Fruit fly (Drosophila melanogaster) whole organism, embryonic: ENCODE results near the gene Syx1A.

Source experiments
- Abd-B ChIP-seq: fragments of 200-800 bp; sonication (Bioruptor generic); optimal IDR thresholded peaks from 2 replicates; lab custom pipeline; 2018; ENCODE audit warnings: missing biosample characterization, mild to moderate bottlenecking, missing genetic modification characterization, moderate library complexity
- B-H2 ChIP-seq: fragments of 200-800 bp; sonication (Bioruptor generic); optimal IDR thresholded peaks from 2 replicates; lab custom pipeline; 2018; ENCODE audit warnings: missing biosample characterization, mild to moderate bottlenecking, missing genetic modification characterization
- CG10462 ChIP-seq: fragments of 200-800 bp; sonication (Bioruptor generic); optimal IDR thresholded peaks from 2 replicates; lab custom pipeline; 2016; ENCODE audit warnings: missing biosample characterization, missing genetic modification characterization
- CG14710 ChIP-seq: fragments of 200-800 bp; sonication (Bioruptor generic); optimal IDR thresholded peaks from 3 replicates; lab custom pipeline; 2019; ENCODE audit warnings: missing biosample characterization, mild to moderate bottlenecking, missing genetic modification characterization, moderate library complexity
- CG14965 ChIP-seq: fragments of 200-800 bp; sonication (Bioruptor generic); optimal IDR thresholded peaks from 2 replicates; lab custom pipeline; 2016; ENCODE audit warnings: missing biosample characterization, missing genetic modification characterization, borderline replicate concordance
- CG15073 ChIP-seq: fragments of 200-800 bp; sonication (Bioruptor generic); optimal IDR thresholded peaks from 2 replicates; lab custom pipeline; 2016; ENCODE audit warnings: missing biosample characterization, missing genetic modification characterization
- CG16863 ChIP-seq: fragments of 200-800 bp; sonication (Bioruptor generic); optimal IDR thresholded peaks from 3 replicates; lab custom pipeline; 2016; ENCODE audit warnings: missing biosample characterization, missing genetic modification characterization
- CG18262 ChIP-seq: fragments of 200-800 bp; optimal IDR thresholded peaks from 3 replicates; lab custom pipeline; 2019; ENCODE audit warnings: missing biosample characterization, mild to moderate bottlenecking, missing genetic modification characterization, moderate library complexity
- CG18476 ChIP-seq: fragments of 200-800 bp; sonication (Bioruptor generic); optimal IDR thresholded peaks from 2 replicates; lab custom pipeline; 2016; ENCODE audit warnings: missing biosample characterization, mild to moderate bottlenecking, missing genetic modification characterization
- CG2875 ChIP-seq: fragments of 200-800 bp; sonication (Bioruptor generic); optimal IDR thresholded peaks from 2 replicates; lab custom pipeline; 2017; ENCODE audit warnings: missing biosample characterization, mild to moderate bottlenecking, missing genetic modification characterization, missing genetic modification reagents
- CG30020 ChIP-seq: fragments of 200-800 bp; optimal IDR thresholded peaks from 2 replicates; lab custom pipeline; 2019; ENCODE audit warnings: missing biosample characterization, mild to moderate bottlenecking, missing genetic modification characterization, moderate library complexity
- CG32772 ChIP-seq: fragments of 200-800 bp; sonication (Bioruptor generic); IDR thresholded peaks from 2 replicates; pipeline ENCODE4 v1.3.6; 2022; ENCODE audit warnings: missing biosample characterization, missing genetic modification characterization
- CG34422 ChIP-seq: fragments of 200-800 bp; sonication (Bioruptor generic); IDR thresholded peaks from 3 replicates; pipeline ENCODE4 v1.3.6; 2022; ENCODE audit warnings: missing biosample characterization, missing genetic modification characterization
- CG8290 ChIP-seq, 3 experiments: fragments of 200-800 bp; sonication (Bioruptor generic); optimal IDR thresholded peaks; 2 replicates each; lab custom pipeline; 2016 to 2019; ENCODE audit warnings: missing biosample characterization in 3 of 3, missing genetic modification characterization in 3 of 3, mild to moderate bottlenecking in 2 of 3, moderate library complexity in 1 of 3
- CG8765 ChIP-seq: fragments of 200-800 bp; sonication (Bioruptor generic); IDR thresholded peaks from 2 replicates; pipeline ENCODE4 v1.3.6; 2022; ENCODE audit warnings: missing biosample characterization, missing genetic modification characterization
- CG9437 ChIP-seq: fragments of 200-800 bp; sonication (Bioruptor generic); optimal IDR thresholded peaks from 2 replicates; lab custom pipeline; 2018; ENCODE audit warnings: missing biosample characterization, mild to moderate bottlenecking, missing genetic modification characterization
- CG9609 ChIP-seq: fragments of 200-800 bp; sonication (Bioruptor generic); optimal IDR thresholded peaks from 3 replicates; lab custom pipeline; 2016; ENCODE audit warnings: missing biosample characterization, missing genetic modification characterization
- CoRest ChIP-seq: fragments of 200-800 bp; sonication (Bioruptor generic); optimal IDR thresholded peaks from 3 replicates; lab custom pipeline; 2018; ENCODE audit warnings: missing biosample characterization, mild to moderate bottlenecking, missing genetic modification characterization, moderate library complexity
- CrebB ChIP-seq: fragments of 200-800 bp; sonication (Bioruptor generic); optimal IDR thresholded peaks from 3 replicates; lab custom pipeline; 2018; ENCODE audit warnings: missing biosample characterization, mild to moderate bottlenecking, missing genetic modification characterization
- Doc3 ChIP-seq: fragments of 200-800 bp; sonication (Bioruptor generic); IDR thresholded peaks from 3 replicates; pipeline ENCODE4 v1.3.6; 2022; ENCODE audit warnings: missing biosample characterization, missing genetic modification characterization; ENCODE audit not compliant: partially characterized antibody
- Gsc ChIP-seq: fragments of 200-800 bp; sonication (Bioruptor generic); IDR thresholded peaks from 2 replicates; pipeline ENCODE4 v1.3.6; 2022; ENCODE audit warnings: missing biosample characterization, missing genetic modification characterization
- HLH3B ChIP-seq: fragments of 200-800 bp; sonication (Bioruptor generic); IDR thresholded peaks from 2 replicates; pipeline ENCODE4 v1.3.6; 2022; ENCODE audit warnings: missing biosample characterization, missing genetic modification characterization
- HLH4C ChIP-seq: fragments of 200-800 bp; sonication (Bioruptor generic); IDR thresholded peaks from 3 replicates; pipeline ENCODE4 v1.3.6; 2022; ENCODE audit warnings: missing biosample characterization, missing genetic modification characterization; ENCODE audit not compliant: partially characterized antibody
- HLH54F ChIP-seq: fragments of 200-800 bp; sonication (Bioruptor generic); optimal IDR thresholded peaks from 3 replicates; lab custom pipeline; 2016; ENCODE audit warnings: missing biosample characterization, missing genetic modification characterization
- Hey ChIP-seq: fragments of 200-800 bp; sonication (Bioruptor generic); optimal IDR thresholded peaks from 3 replicates; lab custom pipeline; 2018; ENCODE audit warnings: missing biosample characterization, mild to moderate bottlenecking, missing genetic modification characterization
- HmgD ChIP-seq: fragments of 200-800 bp; sonication (Bioruptor generic); optimal IDR thresholded peaks from 3 replicates; lab custom pipeline; 2016; ENCODE audit warnings: missing biosample characterization, missing genetic modification characterization
- HmgZ ChIP-seq: fragments of 200-800 bp; sonication (Bioruptor generic); optimal IDR thresholded peaks from 2 replicates; lab custom pipeline; 2018; ENCODE audit warnings: missing biosample characterization, mild to moderate bottlenecking, missing genetic modification characterization
- Mad ChIP-seq: fragments of 200-800 bp; sonication (Bioruptor generic); optimal IDR thresholded peaks from 2 replicates; lab custom pipeline; 2016; ENCODE audit warnings: missing biosample characterization, missing genetic modification characterization
- Mrtf ChIP-seq: fragments of 200-800 bp; sonication (Bioruptor generic); IDR thresholded peaks from 3 replicates; pipeline ENCODE4 v1.3.6; 2022; ENCODE audit warnings: missing biosample characterization, missing genetic modification characterization
- Neu2 ChIP-seq: fragments of 200-800 bp; sonication (Bioruptor generic); optimal IDR thresholded peaks from 3 replicates; lab custom pipeline; 2016; ENCODE audit warnings: missing biosample characterization, missing genetic modification characterization, borderline replicate concordance
- Pdp1 ChIP-seq, 2 experiments: fragments of 200-800 bp; sonication (Bioruptor generic); optimal IDR thresholded peaks; 3 replicates each; lab custom pipeline; 2016; ENCODE audit warnings: missing biosample characterization in 2 of 2, missing genetic modification characterization in 2 of 2, mild to moderate bottlenecking in 1 of 2, moderate library complexity in 1 of 2
- TFAM ChIP-seq: fragments of 200-800 bp; sonication (Bioruptor generic); optimal IDR thresholded peaks from 2 replicates; lab custom pipeline; 2017; ENCODE audit warnings: missing biosample characterization, missing genetic modification characterization, inconsistent platforms
- Trl ChIP-seq, 3 experiments: fragments of >200 bp in 2 of 3; fragments of 200-800 bp in 1 of 3; sonication (Bioruptor generic) in 1 of 3; optimal IDR thresholded peaks; 2 replicates in 1 of 3; 3 replicates in 2 of 3; lab custom pipeline; 2016 to 2017; ENCODE audit warnings: missing biosample characterization in 1 of 3, missing genetic modification characterization in 1 of 3
- Xrp1 ChIP-seq: fragments of 200-800 bp; sonication (Bioruptor generic); IDR thresholded peaks from 2 replicates; pipeline ENCODE4 v1.3.6; 2022; ENCODE audit warnings: missing biosample characterization, missing genetic modification characterization
- ash1 ChIP-seq: fragments of 200-800 bp; sonication (Bioruptor generic); optimal IDR thresholded peaks from 2 replicates; lab custom pipeline; 2018; ENCODE audit warnings: missing biosample characterization, mild to moderate bottlenecking, missing genetic modification characterization
- ato ChIP-seq: fragments of 200-800 bp; sonication (Bioruptor generic); IDR thresholded peaks from 2 replicates; pipeline ENCODE4 v1.3.6; 2022; ENCODE audit warnings: missing biosample characterization, missing genetic modification characterization; ENCODE audit not compliant: partially characterized antibody
- caup ChIP-seq: fragments of 200-800 bp; sonication (Bioruptor generic); optimal IDR thresholded peaks from 3 replicates; lab custom pipeline; 2017; ENCODE audit warnings: missing biosample characterization, mild to moderate bottlenecking, missing genetic modification characterization, moderate library complexity; ENCODE audit not compliant: severe bottlenecking
- chif ChIP-seq, 2 experiments: fragments of 200-800 bp; sonication (Bioruptor generic); optimal IDR thresholded peaks; 3 replicates each; lab custom pipeline; 2016; ENCODE audit warnings: missing biosample characterization in 2 of 2, missing genetic modification characterization in 2 of 2
- chn ChIP-seq: fragments of 200-800 bp; sonication (Bioruptor generic); optimal IDR thresholded peaks from 2 replicates; lab custom pipeline; 2016; ENCODE audit warnings: missing biosample characterization, missing genetic modification characterization
- da ChIP-seq: fragments of 200-800 bp; sonication (Bioruptor generic); optimal IDR thresholded peaks from 2 replicates; lab custom pipeline; 2016; ENCODE audit warnings: missing biosample characterization, missing genetic modification characterization
- dati ChIP-seq: fragments of 200-800 bp; sonication (Bioruptor generic); IDR thresholded peaks from 2 replicates; pipeline ENCODE4 v1.3.6; 2022; ENCODE audit warnings: missing biosample characterization, missing genetic modification characterization
- ham ChIP-seq: fragments of 200-800 bp; sonication (Bioruptor generic); IDR thresholded peaks from 2 replicates; pipeline ENCODE4 v1.3.6; 2022; ENCODE audit warnings: missing biosample characterization, missing genetic modification characterization
- insv ChIP-seq, 2 experiments: fragments of 200-800 bp; sonication (Bioruptor generic); optimal IDR thresholded peaks; 3 replicates each; lab custom pipeline; 2016 to 2018; ENCODE audit warnings: missing biosample characterization in 2 of 2, missing genetic modification characterization in 2 of 2
- jigr1 ChIP-seq: fragments of 200-800 bp; sonication (Bioruptor generic); IDR thresholded peaks from 3 replicates; pipeline ENCODE4 v1.3.6; 2022; ENCODE audit warnings: missing biosample characterization, missing genetic modification characterization
- nmo ChIP-seq: fragments of 200-800 bp; sonication (Bioruptor generic); optimal IDR thresholded peaks from 2 replicates; lab custom pipeline; 2018; ENCODE audit warnings: missing biosample characterization, mild to moderate bottlenecking, missing genetic modification characterization, moderate library complexity
- seq ChIP-seq: fragments of 200-800 bp; sonication (Bioruptor generic); IDR thresholded peaks from 2 replicates; pipeline ENCODE4 v1.3.6; 2022; ENCODE audit warnings: missing biosample characterization, missing genetic modification characterization
- slou ChIP-seq: fragments of 200-800 bp; sonication (Bioruptor generic); optimal IDR thresholded peaks from 3 replicates; lab custom pipeline; 2016; ENCODE audit warnings: missing biosample characterization, missing genetic modification characterization
- stc ChIP-seq: fragments of 200-800 bp; sonication (Bioruptor generic); IDR thresholded peaks from 2 replicates; pipeline ENCODE4 v1.3.6; 2022; ENCODE audit warnings: missing biosample characterization, missing genetic modification characterization
- vnd ChIP-seq: fragments of 200-800 bp; sonication (Bioruptor generic); IDR thresholded peaks from 3 replicates; pipeline ENCODE4 v1.3.6; 2022; ENCODE audit warnings: missing biosample characterization, missing genetic modification characterization; ENCODE audit not compliant: partially characterized antibody
- zf30C ChIP-seq: fragments of 200-800 bp; sonication (Bioruptor generic); optimal IDR thresholded peaks from 3 replicates; lab custom pipeline; 2018; ENCODE audit warnings: missing biosample characterization, mild to moderate bottlenecking, missing genetic modification characterization
- zfh1 ChIP-seq: fragments of 200-800 bp; sonication (Bioruptor generic); IDR thresholded peaks from 3 replicates; pipeline ENCODE4 v1.3.6; 2022; ENCODE audit warnings: missing biosample characterization, missing genetic modification characterization

The Syx1A gene

dm6 chr3R:24073703-24074102, 31.9 kb downstream of the Syx1A start (continued):
- TF ChIP-seq HmgZ (no peak), HLH3B (GFP tag; lab: Robert Waterston, UW) (no peak), CrebB (tag; lab: Kevin White, UChicago) (no peak), CG10462 (GFP tag; lab: Kevin White, UChicago) (no peak), CG18476 (GFP tag; lab: Kevin White, UChicago) (no peak), vnd (GFP tag; lab: Robert Waterston, UW) (no peak), CG14965 (no peak), Trl (optimal IDR thresholded peaks at IDR 0.05; lab: Kevin White, UChicago) (no peak), Trl (GFP tag; optimal IDR thresholded peaks at IDR 0.05; lab: Kevin White, UChicago) (no peak), Gsc (GFP tag; lab: Robert Waterston, UW) (no peak), da (GFP tag; lab: Kevin White, UChicago) (no peak), Pdp1 (GFP tag; optimal IDR thresholded peaks at IDR 0.05; lab: Kevin White, UChicago) (peak in 1 of 2 experiments; percentile 13), insv (GFP tag; optimal IDR thresholded peaks at IDR 0.05; lab: Kevin White, UChicago) (no peak), B-H2 (no peak), chif (GFP tag; optimal IDR thresholded peaks at IDR 0.05; lab: Kevin White, UChicago) (no peak), Mrtf (no peak), chn (no peak), caup (GFP tag; lab: Kevin White, UChicago) (peak; percentile 41), CG8765 (GFP tag; lab: Robert Waterston, UW) (no peak), CG14710 (tag; lab: Kevin White, UChicago) (no peak), CG30020 (tag; lab: Kevin White, UChicago) (no peak), TFAM (no peak), HmgD (GFP tag; lab: Kevin White, UChicago) (no peak), Abd-B (GFP tag; lab: Kevin White, UChicago) (no peak), CG9437 (no peak), CG18262 (tag; lab: Kevin White, UChicago) (no peak), Doc3 (GFP tag; lab: Robert Waterston, UW) (no peak), stc (GFP tag; lab: Robert Waterston, UW) (no peak), nmo (peak; percentile 3), CoRest (peak; percentile 21), Hey (no peak), HLH54F (GFP tag; lab: Kevin White, UChicago) (no peak), seq (no peak), ato (GFP tag; lab: Robert Waterston, UW) (no peak), CG32772 (GFP tag; lab: Robert Waterston, UW) (no peak), jigr1 (GFP tag; lab: Robert Waterston, UW) (no peak), Neu2 (GFP tag; lab: Kevin White, UChicago) (no peak), dati (GFP tag; lab: Robert Waterston, UW) (no peak), ham (GFP tag; lab: Robert Waterston, UW) (no peak), CG8290 (GFP tag; optimal IDR thresholded peaks at IDR 0.05; lab: Kevin White, UChicago) (no peak), CG8290 (tag; optimal IDR thresholded peaks at IDR 0.05; lab: Kevin White, UChicago) (no peak), CG34422 (GFP tag; lab: Robert Waterston, UW) (no peak), zfh1 (GFP tag; lab: Robert Waterston, UW) (no peak), zf30C (GFP tag; lab: Kevin White, UChicago) (peak; percentile 8), slou (GFP tag; lab: Kevin White, UChicago) (no peak), ash1 (GFP tag; lab: Kevin White, UChicago) (no peak), CG15073 (GFP tag; lab: Kevin White, UChicago) (no peak), Xrp1 (GFP tag; lab: Robert Waterston, UW) (no peak), HLH4C (GFP tag; lab: Robert Waterston, UW) (no peak), CG2875 (no peak), CG16863 (GFP tag; lab: Kevin White, UChicago) (no peak), Mad (GFP tag; lab: Kevin White, UChicago) (no peak), CG9609 (GFP tag; lab: Kevin White, UChicago) (no peak)
